Fruit fly (Drosophila melanogaster): ENCODE data around the gene CG4115.

dm6 chr3R:12383036-12383435, 23.2 kb downstream of the CG4115 start, which contains the start of gene GstD11:
- TF ChIP-seq CG8478 (optimal IDR thresholded peaks at IDR 0.05) = no peak
- no peak for TF ChIP-seq CTCF (optimal IDR thresholded peaks at IDR 0.05)

Data from S2 (cell line).